Worm (Caenorhabditis elegans) whole organism, early embryonic: Measurements from ENCODE around the gene par-1.

Experiments used
- B0310.2 ChIP-seq: sonication (generic microtip); optimal IDR thresholded peaks from 2 replicates; lab custom pipeline; 2016; ENCODE audit warnings: mild to moderate bottlenecking, missing genetic modification characterization, missing compliant biosample characterization
- F13C5.2 ChIP-seq: sonication (generic microtip); optimal IDR thresholded peaks from 2 replicates; lab custom pipeline; 2017; ENCODE audit warnings: mild to moderate bottlenecking, missing genetic modification characterization, inconsistent platforms, missing compliant biosample characterization
- ama-1 ChIP-seq: fragments of 150-350 bp; optimal IDR thresholded peaks from 2 replicates; lab custom pipeline; 2014
- ceh-36 ChIP-seq: sonication (generic microtip); optimal IDR thresholded peaks from 2 replicates; lab custom pipeline; 2016; ENCODE audit warnings: missing genetic modification characterization, inconsistent platforms, missing compliant biosample characterization
- flt-1 ChIP-seq: fragments of 200-800 bp; sonication (Bioruptor generic); IDR thresholded peaks from 2 replicates; pipeline ENCODE4 v1.3.6; 2022; ENCODE audit warnings: missing genetic modification characterization, missing compliant biosample characterization
- scrt-1 ChIP-seq: fragments of 200-800 bp; sonication (Bioruptor generic); IDR thresholded peaks from 2 replicates; pipeline ENCODE4 v1.3.6; 2022; ENCODE audit warnings: missing genetic modification characterization, missing compliant biosample characterization
- sea-1 ChIP-seq: fragments of 200-800 bp; sonication (Bioruptor generic); conservative IDR thresholded peaks from 2 replicates; pipeline ENCODE4 v1.3.6; 2022; ENCODE audit warnings: missing genetic modification characterization, missing compliant biosample characterization

ce11 chrV:14127834-14128233, 17.3 kb downstream of the par-1 start:
- TF ChIP-seq sea-1 (GFP tag; lab: Robert Waterston, UW) (no peak), ama-1 (lab: Kevin White, UChicago) (no peak), scrt-1 (GFP tag; lab: Robert Waterston, UW) (no peak), F13C5.2 (tag; lab: Kevin White, UChicago) (no peak), flt-1 (GFP tag; lab: Robert Waterston, UW) (no peak), B0310.2 (no peak), ceh-36 (no peak)
